Worm (Caenorhabditis elegans): ENCODE measurements around the gene F58D2.4.

F58D2.4 gene

ce11 chrIV:13188959-13189358, at the start of gene F58D2.4:
F58D2.4 (minus strand) TSS chrIV:13189059.
- TF ChIP-seq nhr-28 (tag; optimal IDR thresholded peaks at IDR 0.05), result no peak

- TF ChIP-seq ztf-4 (tag; optimal IDR thresholded peaks at IDR 0.05) (no peak), hmg-11 (tag; optimal IDR thresholded peaks at IDR 0.05) (no peak)
These were observed 47.6 kb upstream of the F58D2.4 start, which contains the start of gene pwp-1 for ce11 chrIV:13236485-13236884. pwp-1 (minus strand) TSS chrIV:13236585.

ce11 chrIV:13231393-13231792, 42.5 kb upstream of the F58D2.4 start:
- TF ChIP-seq ceh-28 (tag; optimal IDR thresholded peaks at IDR 0.05) (no peak), nhr-11 (tag; optimal IDR thresholded peaks at IDR 0.05) (no peak), nhr-77 (tag; optimal IDR thresholded peaks at IDR 0.05) (no peak), unc-62 (GFP tag; optimal IDR thresholded peaks at IDR 0.05) (no peak), lsy-12 (tag; optimal IDR thresholded peaks at IDR 0.05) (no peak), pha-4 (tag; optimal IDR thresholded peaks at IDR 0.05) (peak; percentile 71), nhr-237 (tag; optimal IDR thresholded peaks at IDR 0.05) (no peak), sea-2 (GFP tag; optimal IDR thresholded peaks at IDR 0.05) (no peak), pqm-1 (tag; optimal IDR thresholded peaks at IDR 0.05) (no peak), nhr-25 (tag; optimal IDR thresholded peaks at IDR 0.05) (no peak), lin-15B (tag; optimal IDR thresholded peaks at IDR 0.05) (peak; percentile 60), lin-39 (tag; optimal IDR thresholded peaks at IDR 0.05) (peak; percentile 41), R02D3.7 (tag; optimal IDR thresholded peaks at IDR 0.05) (no peak), snpc-4 (tag; optimal IDR thresholded peaks at IDR 0.05) (no peak), elt-2 (tag; optimal IDR thresholded peaks at IDR 0.05) (no peak), nhr-12 (tag; optimal IDR thresholded peaks at IDR 0.05) (no peak), ztf-4 (tag; optimal IDR thresholded peaks at IDR 0.05) (no peak), elt-3 (tag; optimal IDR thresholded peaks at IDR 0.05) (no peak), nfya-1 (tag; optimal IDR thresholded peaks at IDR 0.05; ENCODE audit: insufficient read depth) (peak; percentile 80), nhr-28 (tag; optimal IDR thresholded peaks at IDR 0.05) (no peak), nhr-23 (tag; optimal IDR thresholded peaks at IDR 0.05) (no peak), eor-1 (tag; optimal IDR thresholded peaks at IDR 0.05) (no peak)

- peak; percentile 16 for TF ChIP-seq elt-2 (tag; optimal IDR thresholded peaks at IDR 0.05)
- TF ChIP-seq nhr-25 (tag; optimal IDR thresholded peaks at IDR 0.05), result no peak
These were observed 32.8 kb upstream of the F58D2.4 start, which contains the start of gene C48D1.5 for ce11 chrIV:13221657-13222056. C48D1.5 (plus strand) TSS chrIV:13221957.

- TF ChIP-seq fkh-10 (GFP tag; optimal IDR thresholded peaks at IDR 0.05), result peak; percentile 24
- no peak for TF ChIP-seq nhr-11 (tag; optimal IDR thresholded peaks at IDR 0.05)
These were observed 31.7 kb upstream of the F58D2.4 start for ce11 chrIV:13220594-13220993.

ce11 chrIV:13214466-13214865, 25.6 kb upstream of the F58D2.4 start, which contains the start of gene cho-1:
cho-1 (minus strand) TSS chrIV:13214566.
- TF ChIP-seq ceh-9 (tag; optimal IDR thresholded peaks at IDR 0.05), result no peak
- TF ChIP-seq jun-1 (tag; optimal IDR thresholded peaks at IDR 0.05), result no peak

ce11 chrIV:13209566-13209965, 20.7 kb upstream of the F58D2.4 start, which contains the start of gene C48D1.9:
C48D1.9 (minus strand) TSS chrIV:13209666.
- no peak for TF ChIP-seq daf-12 (tag; optimal IDR thresholded peaks at IDR 0.05)
- no peak for TF ChIP-seq nfya-1 (tag; optimal IDR thresholded peaks at IDR 0.05; ENCODE audit: insufficient read depth)
- no peak for TF ChIP-seq ZK546.5 (tag; optimal IDR thresholded peaks at IDR 0.05)
- no peak for TF ChIP-seq nhr-237 (tag; optimal IDR thresholded peaks at IDR 0.05)
- TF ChIP-seq ama-1 (optimal IDR thresholded peaks at IDR 0.05), result no peak
- no peak for TF ChIP-seq tbx-2 (tag; optimal IDR thresholded peaks at IDR 0.05)
- no peak for TF ChIP-seq lin-39 (tag; optimal IDR thresholded peaks at IDR 0.05)
- TF ChIP-seq eor-1 (tag; optimal IDR thresholded peaks at IDR 0.05), result no peak
- no peak for TF ChIP-seq nhr-76 (tag; optimal IDR thresholded peaks at IDR 0.05)
- no peak for TF ChIP-seq elt-2 (tag; optimal IDR thresholded peaks at IDR 0.05)
- no peak for TF ChIP-seq nhr-11 (tag; optimal IDR thresholded peaks at IDR 0.05)
- TF ChIP-seq elt-1 (tag; optimal IDR thresholded peaks at IDR 0.05), result no peak
- no peak for TF ChIP-seq nhr-67 (tag; optimal IDR thresholded peaks at IDR 0.05)
- no peak for TF ChIP-seq ceh-9 (tag; optimal IDR thresholded peaks at IDR 0.05)
- no peak for TF ChIP-seq skn-1 (tag; optimal IDR thresholded peaks at IDR 0.05)
- TF ChIP-seq pha-4 (tag; optimal IDR thresholded peaks at IDR 0.05), result no peak
- no peak for TF ChIP-seq ztf-11 (tag; optimal IDR thresholded peaks at IDR 0.05)
- no peak for TF ChIP-seq pqm-1 (tag; optimal IDR thresholded peaks at IDR 0.05)
- TF ChIP-seq fos-1 (tag; optimal IDR thresholded peaks at IDR 0.05), result no peak

Measured in whole organism, L3 larva.